Fruit fly (Drosophila melanogaster) Kc167 (cell line): ENCODE results near the gene CG18269.

Source experiments
- Myc ChIP-seq: fragments of >200 bp; optimal IDR thresholded peaks from 2 replicates; lab custom pipeline; 2017; ENCODE audit warnings: missing external identifiers
- h ChIP-seq: fragments of >200 bp; optimal IDR thresholded peaks from 3 replicates; lab custom pipeline; 2018; ENCODE audit warnings: missing external identifiers
- ttk ChIP-seq: sonication (Bioruptor generic); optimal IDR thresholded peaks from 2 replicates; lab custom pipeline; 2017; ENCODE audit warnings: missing external identifiers

- TF ChIP-seq h (no peak), ttk (lab: Kevin White, UChicago) (no peak), Myc (no peak)
Measured at dm6 chr2L:5558809-5559392, 7.3 kb downstream of the CG18269 start, which contains the start of gene GluRIIB.
